Worm (Caenorhabditis elegans): Measurements from ENCODE around the gene C07G1.7.

- TF ChIP-seq nhr-237 (tag; optimal IDR thresholded peaks at IDR 0.05) (no peak), nhr-23 (tag; optimal IDR thresholded peaks at IDR 0.05) (no peak), blmp-1 (tag; optimal IDR thresholded peaks at IDR 0.05; ENCODE audit: insufficient read depth) (no peak), ceh-82 (tag; optimal IDR thresholded peaks at IDR 0.05) (no peak), nhr-25 (tag; optimal IDR thresholded peaks at IDR 0.05) (no peak), ZK546.5 (tag; optimal IDR thresholded peaks at IDR 0.05) (no peak), egl-27 (tag; optimal IDR thresholded peaks at IDR 0.05) (no peak), peb-1 (tag; optimal IDR thresholded peaks at IDR 0.05) (no peak), snpc-4 (tag; optimal IDR thresholded peaks at IDR 0.05) (no peak), R02D3.7 (tag; optimal IDR thresholded peaks at IDR 0.05) (no peak)
These were observed 22.0 kb downstream of the C07G1.7 start for ce11 chrIV:8189667-8190066.

All from whole organism, L2 larva.